Fruit fly (Drosophila melanogaster) whole organism, embryonic: Measurements from ENCODE around the gene ph-d.

Experiments
- Adf1 ChIP-seq: fragments of 200-800 bp; sonication (Bioruptor generic); IDR thresholded peaks from 2 replicates; pipeline ENCODE4 v1.3.6; 2022; ENCODE audit warnings: missing biosample characterization, missing genetic modification characterization
- CG10147 ChIP-seq: fragments of 200-800 bp; sonication (Bioruptor generic); optimal IDR thresholded peaks from 2 replicates; lab custom pipeline; 2019; ENCODE audit warnings: missing biosample characterization, mild to moderate bottlenecking, missing genetic modification characterization, moderate library complexity
- CG10462 ChIP-seq: fragments of 200-800 bp; sonication (Bioruptor generic); optimal IDR thresholded peaks from 2 replicates; lab custom pipeline; 2016; ENCODE audit warnings: missing biosample characterization, missing genetic modification characterization
- CG10565 ChIP-seq: fragments of 200-800 bp; sonication (Bioruptor generic); optimal IDR thresholded peaks from 3 replicates; lab custom pipeline; 2016; ENCODE audit warnings: missing biosample characterization, mild to moderate bottlenecking, missing genetic modification characterization
- CG11247 ChIP-seq: fragments of 200-800 bp; sonication (Bioruptor generic); IDR thresholded peaks from 2 replicates; pipeline ENCODE4 v1.3.6; 2022; ENCODE audit warnings: missing biosample characterization, missing genetic modification characterization
- CG11696 ChIP-seq: fragments of 200-800 bp; sonication (Bioruptor generic); IDR thresholded peaks from 2 replicates; pipeline ENCODE4 v1.3.6; 2022; ENCODE audit warnings: missing biosample characterization, missing genetic modification characterization
- CG13296 ChIP-seq: fragments of 200-800 bp; sonication (Bioruptor generic); optimal IDR thresholded peaks from 3 replicates; lab custom pipeline; 2018; ENCODE audit warnings: missing biosample characterization, mild to moderate bottlenecking, missing genetic modification characterization
- CG13624 ChIP-seq: fragments of 200-800 bp; sonication (Bioruptor generic); optimal IDR thresholded peaks from 2 replicates; lab custom pipeline; 2016; ENCODE audit warnings: missing biosample characterization, missing genetic modification characterization
- CG14667 ChIP-seq: fragments of 200-800 bp; sonication (Bioruptor generic); IDR thresholded peaks from 2 replicates; pipeline ENCODE4 v1.3.6; 2022; ENCODE audit warnings: missing biosample characterization, missing genetic modification characterization
- CG16779 ChIP-seq: fragments of 200-800 bp; sonication (Bioruptor generic); IDR thresholded peaks from 2 replicates; pipeline ENCODE4 v1.3.6; 2022; ENCODE audit warnings: missing biosample characterization, missing genetic modification characterization
- CG17568 ChIP-seq: fragments of 200-800 bp; sonication (Bioruptor generic); optimal IDR thresholded peaks from 2 replicates; lab custom pipeline; 2018; ENCODE audit warnings: missing biosample characterization, mild to moderate bottlenecking, missing genetic modification characterization, moderate library complexity
- CG17912 ChIP-seq: fragments of 200-800 bp; sonication (Bioruptor generic); optimal IDR thresholded peaks from 2 replicates; lab custom pipeline; 2018; ENCODE audit warnings: missing biosample characterization, mild to moderate bottlenecking, missing genetic modification characterization
- CG30431 ChIP-seq: fragments of 200-800 bp; sonication (Bioruptor generic); optimal IDR thresholded peaks from 2 replicates; lab custom pipeline; 2017; ENCODE audit warnings: missing biosample characterization, missing genetic modification characterization
- CG32532 ChIP-seq: fragments of 200-800 bp; sonication (Bioruptor generic); IDR thresholded peaks from 2 replicates; pipeline ENCODE4 v1.3.6; 2022; ENCODE audit warnings: missing biosample characterization, missing genetic modification characterization
- CG4328 ChIP-seq: fragments of 200-800 bp; sonication (Bioruptor generic); optimal IDR thresholded peaks from 3 replicates; lab custom pipeline; 2017; ENCODE audit warnings: missing biosample characterization, missing genetic modification reagents, missing genetic modification characterization
- CG5180 ChIP-seq: fragments of 200-800 bp; sonication (Bioruptor generic); optimal IDR thresholded peaks from 3 replicates; lab custom pipeline; 2017; ENCODE audit warnings: missing biosample characterization, missing genetic modification characterization, mild to moderate bottlenecking, moderate library complexity, missing genetic modification reagents
- CG5953 ChIP-seq: fragments of 200-800 bp; sonication (Bioruptor generic); IDR thresholded peaks from 2 replicates; pipeline ENCODE4 v1.3.6; 2022; ENCODE audit warnings: missing biosample characterization, missing genetic modification characterization
- CG7963 ChIP-seq: fragments of 200-800 bp; sonication (Bioruptor generic); IDR thresholded peaks from 3 replicates; pipeline ENCODE4 v1.3.6; 2022; ENCODE audit warnings: missing biosample characterization, missing genetic modification characterization; ENCODE audit not compliant: partially characterized antibody
- CG8765 ChIP-seq: fragments of 200-800 bp; sonication (Bioruptor generic); IDR thresholded peaks from 2 replicates; pipeline ENCODE4 v1.3.6; 2022; ENCODE audit warnings: missing biosample characterization, missing genetic modification characterization
- D19B ChIP-seq: fragments of 200-800 bp; sonication (Bioruptor generic); optimal IDR thresholded peaks from 2 replicates; lab custom pipeline; 2017; ENCODE audit warnings: missing biosample characterization, mild to moderate bottlenecking, missing genetic modification characterization
- Dp ChIP-seq: fragments of 200-800 bp; sonication (Bioruptor generic); optimal IDR thresholded peaks from 2 replicates; lab custom pipeline; 2018; ENCODE audit warnings: missing biosample characterization, mild to moderate bottlenecking, missing genetic modification characterization, moderate library complexity
- Ets97D ChIP-seq: fragments of 200-800 bp; sonication (Bioruptor generic); optimal IDR thresholded peaks from 3 replicates; lab custom pipeline; 2016; ENCODE audit warnings: missing biosample characterization, missing genetic modification characterization
- HLH4C ChIP-seq: fragments of 200-800 bp; sonication (Bioruptor generic); IDR thresholded peaks from 3 replicates; pipeline ENCODE4 v1.3.6; 2022; ENCODE audit warnings: missing biosample characterization, missing genetic modification characterization; ENCODE audit not compliant: partially characterized antibody
- Hr78 ChIP-seq, 2 experiments: fragments of 200-800 bp in 1 of 2; fragments of >200 bp in 1 of 2; sonication (Bioruptor generic) in 1 of 2; optimal IDR thresholded peaks; 2 replicates each; lab custom pipeline; 2017 to 2019; ENCODE audit warnings: missing biosample characterization in 2 of 2, missing genetic modification characterization in 2 of 2, mild to moderate bottlenecking in 1 of 2, moderate library complexity in 1 of 2
- Nf-YB ChIP-seq: fragments of 200-800 bp; sonication (Bioruptor generic); optimal IDR thresholded peaks from 3 replicates; lab custom pipeline; 2019; ENCODE audit warnings: missing biosample characterization, mild to moderate bottlenecking, missing genetic modification characterization, moderate library complexity
- Ptx1 ChIP-seq: fragments of 200-800 bp; sonication (Bioruptor generic); IDR thresholded peaks from 2 replicates; pipeline ENCODE4 v1.3.6; 2022; ENCODE audit warnings: missing biosample characterization, missing genetic modification characterization
- Spps ChIP-seq: fragments of 200-800 bp; sonication (Bioruptor generic); optimal IDR thresholded peaks from 2 replicates; lab custom pipeline; 2018; ENCODE audit warnings: missing biosample characterization, mild to moderate bottlenecking, missing genetic modification characterization
- aop ChIP-seq: fragments of 200-800 bp; sonication (Bioruptor generic); IDR thresholded peaks from 2 replicates; pipeline ENCODE4 v1.3.6; 2022; ENCODE audit warnings: missing biosample characterization, missing genetic modification characterization
- az2 ChIP-seq: fragments of 200-800 bp; sonication (Bioruptor generic); optimal IDR thresholded peaks from 3 replicates; lab custom pipeline; 2016; ENCODE audit warnings: missing biosample characterization, missing genetic modification characterization
- bcd ChIP-seq: fragments of 200-800 bp; sonication (Bioruptor generic); optimal IDR thresholded peaks from 2 replicates; lab custom pipeline; 2017; ENCODE audit warnings: missing biosample characterization, mild to moderate bottlenecking, missing genetic modification characterization
- dan ChIP-seq: fragments of 200-800 bp; sonication (Bioruptor generic); IDR thresholded peaks from 2 replicates; pipeline ENCODE4 v1.3.6; 2022; ENCODE audit warnings: missing biosample characterization, missing genetic modification characterization
- dmrt99B ChIP-seq: fragments of 200-800 bp; sonication (Bioruptor generic); optimal IDR thresholded peaks from 2 replicates; lab custom pipeline; 2018; ENCODE audit warnings: missing biosample characterization, mild to moderate bottlenecking, missing genetic modification characterization, moderate library complexity
- fd64A ChIP-seq: fragments of 200-800 bp; sonication (Bioruptor generic); optimal IDR thresholded peaks from 3 replicates; lab custom pipeline; 2018; ENCODE audit warnings: missing biosample characterization, mild to moderate bottlenecking, missing genetic modification characterization
- fd96Cb ChIP-seq: fragments of 200-800 bp; sonication (Bioruptor generic); optimal IDR thresholded peaks from 2 replicates; lab custom pipeline; 2018; ENCODE audit warnings: missing biosample characterization, mild to moderate bottlenecking, missing genetic modification characterization, moderate library complexity
- gro ChIP-seq: fragments of 200-800 bp; sonication (Bioruptor generic); optimal IDR thresholded peaks from 2 replicates; lab custom pipeline; 2016; ENCODE audit warnings: missing biosample characterization, missing genetic modification characterization
- her ChIP-seq: fragments of 200-800 bp; sonication (Bioruptor generic); optimal IDR thresholded peaks from 2 replicates; lab custom pipeline; 2016; ENCODE audit warnings: missing biosample characterization, missing genetic modification characterization
- ind ChIP-seq: fragments of 200-800 bp; sonication (Bioruptor generic); optimal IDR thresholded peaks from 3 replicates; lab custom pipeline; 2016; ENCODE audit warnings: missing biosample characterization, missing genetic modification characterization
- nau ChIP-seq: fragments of 200-800 bp; sonication (Bioruptor generic); optimal IDR thresholded peaks from 3 replicates; lab custom pipeline; 2017; ENCODE audit warnings: missing biosample characterization, mild to moderate bottlenecking, missing genetic modification characterization, missing genetic modification reagents
- nmo ChIP-seq: fragments of 200-800 bp; sonication (Bioruptor generic); optimal IDR thresholded peaks from 2 replicates; lab custom pipeline; 2018; ENCODE audit warnings: missing biosample characterization, mild to moderate bottlenecking, missing genetic modification characterization, moderate library complexity
- onecut ChIP-seq: fragments of 200-800 bp; sonication (Bioruptor generic); IDR thresholded peaks from 2 replicates; pipeline ENCODE4 v1.3.6; 2022; ENCODE audit warnings: missing biosample characterization, missing genetic modification characterization
- pfk ChIP-seq: fragments of 200-800 bp; sonication (Bioruptor generic); optimal IDR thresholded peaks from 2 replicates; lab custom pipeline; 2018; ENCODE audit warnings: missing biosample characterization, mild to moderate bottlenecking, missing genetic modification characterization, moderate library complexity
- phol ChIP-seq: fragments of 200-800 bp; sonication (Bioruptor generic); optimal IDR thresholded peaks from 3 replicates; lab custom pipeline; 2018; ENCODE audit warnings: missing biosample characterization, mild to moderate bottlenecking, missing genetic modification characterization, moderate library complexity
- scrt ChIP-seq: fragments of 200-800 bp; sonication (Bioruptor generic); optimal IDR thresholded peaks from 2 replicates; lab custom pipeline; 2018; ENCODE audit warnings: missing biosample characterization, mild to moderate bottlenecking, missing genetic modification characterization, moderate library complexity
- sqz ChIP-seq: fragments of 200-800 bp; sonication (Bioruptor generic); optimal IDR thresholded peaks from 3 replicates; lab custom pipeline; 2018; ENCODE audit warnings: missing biosample characterization, mild to moderate bottlenecking, missing genetic modification characterization
- tin ChIP-seq: fragments of 200-800 bp; sonication (Bioruptor generic); optimal IDR thresholded peaks from 3 replicates; lab custom pipeline; 2016; ENCODE audit warnings: missing biosample characterization, missing genetic modification characterization
- tio ChIP-seq: fragments of 200-800 bp; sonication (Bioruptor generic); optimal IDR thresholded peaks from 2 replicates; lab custom pipeline; 2017; ENCODE audit warnings: missing biosample characterization, missing genetic modification characterization, inconsistent platforms
- tup ChIP-seq: fragments of 200-800 bp; sonication (Bioruptor generic); optimal IDR thresholded peaks from 2 replicates; lab custom pipeline; 2016; ENCODE audit warnings: missing biosample characterization, mild to moderate bottlenecking, missing genetic modification characterization, moderate library complexity

ph-d gene

dm6 chrX:2123013-2123964 lies at the start of gene ph-d (continued):
- TF ChIP-seq dmrt99B (tag; lab: Kevin White, UChicago) (peak; percentile 63), Ptx1 (GFP tag; lab: Robert Waterston, UW) (peak; percentile 59), Nf-YB (GFP tag; lab: Kevin White, UChicago) (peak; percentile 95), sqz (GFP tag; lab: Kevin White, UChicago) (peak; percentile 97), Hr78 (GFP tag; optimal IDR thresholded peaks at IDR 0.05; lab: Kevin White, UChicago) (peak in 1 of 2 experiments; percentile 15), CG10565 (GFP tag; lab: Kevin White, UChicago) (no peak), CG11696 (GFP tag; lab: Robert Waterston, UW) (0 out of 2 replicates have a peak, but pooled peaks have one; percentile 31), gro (GFP tag; lab: Kevin White, UChicago) (peak; percentile 30), phol (tag; lab: Kevin White, UChicago) (peak; percentile 51), CG10147 (no peak), aop (GFP tag; lab: Robert Waterston, UW) (peak; percentile 69; the same call in 1 of the 2 replicates), fd64A (GFP tag; lab: Kevin White, UChicago) (no peak), CG16779 (GFP tag; lab: Robert Waterston, UW) (no peak), ind (GFP tag; lab: Kevin White, UChicago) (peak; percentile 46), nmo (GFP tag; lab: Kevin White, UChicago) (peak; percentile 59), her (no peak), CG7963 (GFP tag; lab: Robert Waterston, UW) (0 out of 3 replicates have a peak, but pooled peaks have one; percentile 25), tio (peak; percentile 30), CG5953 (no peak), CG11247 (GFP tag; lab: Robert Waterston, UW) (peak; percentile 8; the same call in 1 of the 2 replicates), CG8765 (GFP tag; lab: Robert Waterston, UW) (0 out of 2 replicates have a peak, but pooled peaks have one; percentile 12), CG17912 (GFP tag; lab: Kevin White, UChicago) (no peak), tin (peak; percentile 30), D19B (GFP tag; lab: Kevin White, UChicago) (peak; percentile 28), Spps (tag; lab: Kevin White, UChicago) (no peak), CG14667 (GFP tag; lab: Robert Waterston, UW) (peak; percentile 25; the same call in 1 of the 2 replicates), CG10462 (GFP tag; lab: Kevin White, UChicago) (peak; percentile 98), Dp (GFP tag; lab: Kevin White, UChicago) (peak; percentile 40), pfk (peak; percentile 79), CG13624 (GFP tag; lab: Kevin White, UChicago) (no peak), HLH4C (0 out of 3 replicates have a peak, but pooled peaks have one; percentile 33), Ets97D (GFP tag; lab: Kevin White, UChicago) (peak; percentile 43), scrt (GFP tag; lab: Kevin White, UChicago) (peak; percentile 48), CG32532 (GFP tag; lab: Robert Waterston, UW) (peak; percentile 33; the same call in 1 of the 2 replicates), bcd (GFP tag; lab: Kevin White, UChicago) (peak; percentile 19), onecut (GFP tag; lab: Robert Waterston, UW) (peak; percentile 19; the same call in 1 of the 2 replicates), CG30431 (GFP tag; lab: Kevin White, UChicago) (peak; percentile 38), tup (GFP tag; lab: Kevin White, UChicago) (no peak), fd96Cb (peak; percentile 50), dan (GFP tag; lab: Robert Waterston, UW) (no peak), CG13296 (GFP tag; lab: Kevin White, UChicago) (peak; percentile 47), nau (GFP tag; lab: Kevin White, UChicago) (peak; percentile 47), CG4328 (GFP tag; lab: Kevin White, UChicago) (no peak), CG17568 (GFP tag; lab: Kevin White, UChicago) (peak; percentile 46), CG5180 (GFP tag; lab: Kevin White, UChicago) (peak; percentile 45), az2 (peak; percentile 40), Adf1 (GFP tag; lab: Robert Waterston, UW) (peak; percentile 71)
